Worm (Caenorhabditis elegans) whole organism, L4 larva: ENCODE measurements around the gene Y54G2A.28.

ENCODE experiments used
- F49E8.2 ChIP-seq: sonication (generic microtip); optimal IDR thresholded peaks from 2 replicates; lab custom pipeline; 2016; ENCODE audit warnings: missing compliant biosample characterization, mild to moderate bottlenecking, missing genetic modification characterization, borderline replicate concordance
- ZK546.5 ChIP-seq, 2 experiments: sonication (generic microtip); optimal IDR thresholded peaks; 2 replicates each; lab custom pipeline; 2017; ENCODE audit warnings: missing biosample characterization in 2 of 2, missing genetic modification characterization in 2 of 2
- aly-2 ChIP-seq: sonication (generic microtip); optimal IDR thresholded peaks from 2 replicates; lab custom pipeline; 2018; ENCODE audit warnings: missing biosample characterization, missing genetic modification characterization
- daf-12 ChIP-seq: fragments of 150-350 bp; optimal IDR thresholded peaks from 2 replicates; lab custom pipeline; 2014; ENCODE audit warnings: missing biosample characterization, missing genetic modification reagents, missing genetic modification characterization
- dpl-1 ChIP-seq: fragments of 150-350 bp; optimal IDR thresholded peaks from 2 replicates; lab custom pipeline; 2014; ENCODE audit warnings: missing biosample characterization, missing genetic modification reagents, missing genetic modification characterization
- lin-13 ChIP-seq: fragments of 150-350 bp; optimal IDR thresholded peaks from 2 replicates; lab custom pipeline; 2014; ENCODE audit warnings: missing biosample characterization, missing genetic modification reagents, missing genetic modification characterization
- nhr-237 ChIP-seq: sonication (generic microtip); optimal IDR thresholded peaks from 2 replicates; lab custom pipeline; 2017; ENCODE audit warnings: missing biosample characterization, missing genetic modification characterization
- nhr-76 ChIP-seq: fragments of 150-350 bp; optimal IDR thresholded peaks from 2 replicates; lab custom pipeline; 2014; ENCODE audit warnings: missing biosample characterization, missing genetic modification characterization

ce11 chrIV:2998597-2999161 lies 13.5 kb downstream of the Y54G2A.28 start:
- no peak for TF ChIP-seq aly-2 (tag; lab: Kevin White, UChicago)
- no peak for TF ChIP-seq F49E8.2 (tag; lab: Kevin White, UChicago)
- no peak for TF ChIP-seq lin-13 (GFP tag; lab: Kevin White, UChicago)
- TF ChIP-seq nhr-237 (tag; lab: Kevin White, UChicago) = no peak
- no peak for TF ChIP-seq ZK546.5 (tag; optimal IDR thresholded peaks at IDR 0.05; lab: Kevin White, UChicago)
- TF ChIP-seq dpl-1 = no peak
- no peak for TF ChIP-seq daf-12 (tag; lab: Kevin White, UChicago)
- TF ChIP-seq nhr-76 (tag; lab: Kevin White, UChicago) = no peak
